Fruit fly (Drosophila melanogaster) whole organism, embryonic: ENCODE results near the gene Hr78.

Experiments
- CG10321 ChIP-seq: fragments of 200-800 bp; sonication (Bioruptor generic); IDR thresholded peaks from 2 replicates; pipeline ENCODE4 v1.3.6; 2022; ENCODE audit warnings: missing biosample characterization, missing genetic modification characterization
- CG10431 ChIP-seq: fragments of 200-800 bp; sonication (Bioruptor generic); optimal IDR thresholded peaks from 3 replicates; lab custom pipeline; 2018; ENCODE audit warnings: missing biosample characterization, mild to moderate bottlenecking, missing genetic modification characterization
- CG10959 ChIP-seq: fragments of 200-800 bp; sonication (Bioruptor generic); IDR thresholded peaks from 2 replicates; pipeline ENCODE4 v1.3.6; 2022; ENCODE audit warnings: missing biosample characterization, missing genetic modification characterization
- CG11695 ChIP-seq: fragments of 200-800 bp; sonication (Bioruptor generic); IDR thresholded peaks from 3 replicates; pipeline ENCODE4 v1.3.6; 2022; ENCODE audit warnings: missing biosample characterization, missing genetic modification characterization
- CG12104 ChIP-seq: fragments of 200-800 bp; sonication (Bioruptor generic); optimal IDR thresholded peaks from 3 replicates; lab custom pipeline; 2016; ENCODE audit warnings: missing biosample characterization, missing genetic modification characterization
- CG1529 ChIP-seq: fragments of 200-800 bp; sonication (Bioruptor generic); optimal IDR thresholded peaks from 3 replicates; lab custom pipeline; 2018; ENCODE audit warnings: missing biosample characterization, missing genetic modification characterization
- CG15696 ChIP-seq: fragments of 200-800 bp; sonication (Bioruptor generic); optimal IDR thresholded peaks from 2 replicates; lab custom pipeline; 2019; ENCODE audit warnings: missing biosample characterization, mild to moderate bottlenecking, missing genetic modification characterization, moderate library complexity
- CG17612 ChIP-seq: fragments of 200-800 bp; sonication (Bioruptor generic); IDR thresholded peaks from 2 replicates; pipeline ENCODE4 v1.3.6; 2022; ENCODE audit warnings: missing biosample characterization, missing genetic modification characterization
- CG17802 ChIP-seq: fragments of 200-800 bp; sonication (Bioruptor generic); optimal IDR thresholded peaks from 2 replicates; lab custom pipeline; 2018; ENCODE audit warnings: missing biosample characterization, mild to moderate bottlenecking, missing genetic modification characterization, moderate library complexity
- CG1792 ChIP-seq: fragments of 200-800 bp; sonication (Bioruptor generic); optimal IDR thresholded peaks from 2 replicates; lab custom pipeline; 2016; ENCODE audit warnings: missing biosample characterization, missing genetic modification characterization
- CG2202 ChIP-seq: fragments of 200-800 bp; sonication (Bioruptor generic); optimal IDR thresholded peaks from 2 replicates; lab custom pipeline; 2018; ENCODE audit warnings: missing biosample characterization, mild to moderate bottlenecking, missing genetic modification characterization
- CG2678 ChIP-seq: fragments of 200-800 bp; sonication (Bioruptor generic); optimal IDR thresholded peaks from 3 replicates; lab custom pipeline; 2019; ENCODE audit warnings: missing biosample characterization, mild to moderate bottlenecking, missing genetic modification characterization, moderate library complexity
- CG30403 ChIP-seq: fragments of 200-800 bp; sonication (Bioruptor generic); optimal IDR thresholded peaks from 3 replicates; lab custom pipeline; 2016; ENCODE audit warnings: missing biosample characterization, missing genetic modification characterization
- CG31224 ChIP-seq: fragments of 200-800 bp; sonication (Bioruptor generic); IDR thresholded peaks from 2 replicates; pipeline ENCODE4 v1.3.6; 2022; ENCODE audit warnings: missing biosample characterization, missing genetic modification characterization
- CG32767 ChIP-seq: fragments of 200-800 bp; sonication (Bioruptor generic); IDR thresholded peaks from 2 replicates; pipeline ENCODE4 v1.3.6; 2022; ENCODE audit warnings: missing biosample characterization, missing genetic modification characterization
- CG3847 ChIP-seq: fragments of 200-800 bp; sonication (Bioruptor generic); IDR thresholded peaks from 2 replicates; pipeline ENCODE4 v1.3.6; 2022; ENCODE audit warnings: missing biosample characterization, missing genetic modification characterization
- CG4730 ChIP-seq: fragments of 200-800 bp; sonication (Bioruptor generic); IDR thresholded peaks from 2 replicates; pipeline ENCODE4 v1.3.6; 2022; ENCODE audit warnings: missing biosample characterization, missing genetic modification characterization
- CG6791 ChIP-seq: fragments of 200-800 bp; sonication (Bioruptor generic); IDR thresholded peaks from 3 replicates; pipeline ENCODE4 v1.3.6; 2022; ENCODE audit warnings: missing biosample characterization, missing genetic modification characterization; ENCODE audit not compliant: partially characterized antibody
- CG6854 ChIP-seq: fragments of 200-800 bp; sonication (Bioruptor generic); optimal IDR thresholded peaks from 3 replicates; lab custom pipeline; 2017; ENCODE audit warnings: missing biosample characterization, mild to moderate bottlenecking, missing genetic modification characterization
- CG7786 ChIP-seq: fragments of 200-800 bp; sonication (Bioruptor generic); optimal IDR thresholded peaks from 2 replicates; lab custom pipeline; 2016; ENCODE audit warnings: missing biosample characterization, missing genetic modification characterization
- CG8388 ChIP-seq: fragments of 200-800 bp; sonication (Bioruptor generic); optimal IDR thresholded peaks from 2 replicates; lab custom pipeline; 2019; ENCODE audit warnings: missing biosample characterization, mild to moderate bottlenecking, missing genetic modification characterization, moderate library complexity
- CG8944 ChIP-seq: fragments of 200-800 bp; sonication (Bioruptor generic); optimal IDR thresholded peaks from 3 replicates; lab custom pipeline; 2016; ENCODE audit warnings: missing biosample characterization, missing genetic modification characterization
- CTCF ChIP-seq: fragments of 200-800 bp; sonication (Bioruptor generic); optimal IDR thresholded peaks from 2 replicates; lab custom pipeline; 2017; ENCODE audit warnings: missing biosample characterization, mild to moderate bottlenecking, missing genetic modification characterization, moderate library complexity
- CoRest ChIP-seq: fragments of 200-800 bp; sonication (Bioruptor generic); optimal IDR thresholded peaks from 3 replicates; lab custom pipeline; 2018; ENCODE audit warnings: missing biosample characterization, mild to moderate bottlenecking, missing genetic modification characterization, moderate library complexity
- Dbx ChIP-seq: fragments of 200-800 bp; sonication (Bioruptor generic); IDR thresholded peaks from 3 replicates; pipeline ENCODE4 v1.3.6; 2022; ENCODE audit warnings: missing biosample characterization, missing genetic modification characterization
- Dfd ChIP-seq, 2 experiments: fragments of >200 bp; optimal IDR thresholded peaks; 2 replicates each; lab custom pipeline; 2017; ENCODE audit warnings: missing biosample characterization in 2 of 2, missing genetic modification characterization in 2 of 2
- HHEX ChIP-seq: fragments of 200-800 bp; sonication (Bioruptor generic); optimal IDR thresholded peaks from 3 replicates; lab custom pipeline; 2017; ENCODE audit warnings: missing biosample characterization, mild to moderate bottlenecking, missing genetic modification characterization, missing genetic modification reagents
- Kr ChIP-seq: fragments of 200-800 bp; sonication (Bioruptor generic); optimal IDR thresholded peaks from 2 replicates; lab custom pipeline; 2017; ENCODE audit warnings: missing biosample characterization, mild to moderate bottlenecking, missing genetic modification characterization
- Nf-YA ChIP-seq: fragments of 200-800 bp; sonication (Bioruptor generic); IDR thresholded peaks from 2 replicates; pipeline ENCODE4 v1.3.6; 2022; ENCODE audit warnings: missing biosample characterization, missing genetic modification characterization
- Sin3A ChIP-seq: fragments of >200 bp; optimal IDR thresholded peaks from 2 replicates; lab custom pipeline; 2018
- Taf1 ChIP-seq: fragments of 200-800 bp; sonication (Bioruptor generic); IDR thresholded peaks from 2 replicates; pipeline ENCODE4 v1.3.6; 2022; ENCODE audit warnings: missing biosample characterization, missing genetic modification characterization
- ac ChIP-seq: fragments of 200-800 bp; sonication (Bioruptor generic); optimal IDR thresholded peaks from 3 replicates; lab custom pipeline; 2017; ENCODE audit warnings: missing biosample characterization, mild to moderate bottlenecking, missing genetic modification characterization
- al ChIP-seq: fragments of 200-800 bp; sonication (Bioruptor generic); IDR thresholded peaks from 2 replicates; pipeline ENCODE4 v1.3.6; 2022; ENCODE audit warnings: missing biosample characterization, missing genetic modification characterization
- aop ChIP-seq: fragments of 200-800 bp; sonication (Bioruptor generic); IDR thresholded peaks from 2 replicates; pipeline ENCODE4 v1.3.6; 2022; ENCODE audit warnings: missing biosample characterization, missing genetic modification characterization
- bbx ChIP-seq: fragments of 200-800 bp; sonication (Bioruptor generic); IDR thresholded peaks from 2 replicates; pipeline ENCODE4 v1.3.6; 2022; ENCODE audit warnings: missing biosample characterization, missing genetic modification characterization; ENCODE audit not compliant: partially characterized antibody
- crc ChIP-seq: fragments of 200-800 bp; sonication (Bioruptor generic); optimal IDR thresholded peaks from 2 replicates; lab custom pipeline; 2016; ENCODE audit warnings: missing biosample characterization, missing genetic modification characterization
- croc ChIP-seq: fragments of 200-800 bp; sonication (Bioruptor generic); conservative IDR thresholded peaks from 3 replicates; pipeline ENCODE4 v1.3.6; 2022; ENCODE audit warnings: missing biosample characterization, missing genetic modification characterization
- ems ChIP-seq: fragments of 200-800 bp; sonication (Bioruptor generic); optimal IDR thresholded peaks from 3 replicates; lab custom pipeline; 2016; ENCODE audit warnings: missing biosample characterization, missing genetic modification characterization
- fu2 ChIP-seq: fragments of 200-800 bp; sonication (Bioruptor generic); optimal IDR thresholded peaks from 2 replicates; lab custom pipeline; 2016; ENCODE audit warnings: missing biosample characterization, missing genetic modification characterization
- gt ChIP-seq: fragments of 200-800 bp; sonication (Bioruptor generic); IDR thresholded peaks from 2 replicates; pipeline ENCODE4 v1.3.6; 2022; ENCODE audit warnings: missing biosample characterization, missing genetic modification characterization
- kah ChIP-seq: fragments of 200-800 bp; sonication (Bioruptor generic); optimal IDR thresholded peaks from 2 replicates; lab custom pipeline; 2018; ENCODE audit warnings: missing biosample characterization, mild to moderate bottlenecking, missing genetic modification characterization
- mirr ChIP-seq: fragments of 200-800 bp; sonication (Bioruptor generic); optimal IDR thresholded peaks from 3 replicates; lab custom pipeline; 2018; ENCODE audit warnings: missing biosample characterization, mild to moderate bottlenecking, missing genetic modification characterization
- oc ChIP-seq: fragments of 200-800 bp; sonication (Bioruptor generic); optimal IDR thresholded peaks from 2 replicates; lab custom pipeline; 2018; ENCODE audit warnings: missing biosample characterization, mild to moderate bottlenecking, missing genetic modification characterization, moderate library complexity
- otp ChIP-seq: fragments of 200-800 bp; sonication (Bioruptor generic); IDR thresholded peaks from 3 replicates; pipeline ENCODE4, ENCODE4 v1.3.6; 2022; ENCODE audit warnings: missing biosample characterization, missing genetic modification characterization
- phol ChIP-seq: fragments of 200-800 bp; sonication (Bioruptor generic); optimal IDR thresholded peaks from 3 replicates; lab custom pipeline; 2018; ENCODE audit warnings: missing biosample characterization, mild to moderate bottlenecking, missing genetic modification characterization, moderate library complexity
- run ChIP-seq: fragments of 200-800 bp; sonication (Bioruptor generic); optimal IDR thresholded peaks from 3 replicates; lab custom pipeline; 2018; ENCODE audit warnings: missing biosample characterization, mild to moderate bottlenecking, missing genetic modification characterization
- ssp ChIP-seq: fragments of 200-800 bp; sonication (Bioruptor generic); IDR thresholded peaks from 2 replicates; pipeline ENCODE4 v1.3.6; 2022; ENCODE audit warnings: missing biosample characterization, missing genetic modification characterization
- trem ChIP-seq: fragments of 200-800 bp; optimal IDR thresholded peaks from 3 replicates; lab custom pipeline; 2019; ENCODE audit warnings: missing biosample characterization, mild to moderate bottlenecking, missing genetic modification characterization, moderate library complexity
- ttk ChIP-seq: fragments of 200-800 bp; sonication (Bioruptor generic); IDR thresholded peaks from 2 replicates; pipeline ENCODE4 v2.1.2; 2022; ENCODE audit warnings: missing biosample characterization, missing genetic modification characterization
- twi ChIP-seq: fragments of 200-800 bp; optimal IDR thresholded peaks from 2 replicates; lab custom pipeline; 2019; ENCODE audit warnings: missing biosample characterization, mild to moderate bottlenecking, missing genetic modification characterization, moderate library complexity
- zen ChIP-seq: fragments of 200-800 bp; sonication (Bioruptor generic); optimal IDR thresholded peaks from 3 replicates; lab custom pipeline; 2018; ENCODE audit warnings: missing biosample characterization, mild to moderate bottlenecking, missing genetic modification characterization, moderate library complexity
- zfh2 ChIP-seq: fragments of 200-800 bp; sonication (Bioruptor generic); optimal IDR thresholded peaks from 2 replicates; lab custom pipeline; 2016; ENCODE audit warnings: missing biosample characterization, missing genetic modification characterization

The Hr78 gene

DNA sequence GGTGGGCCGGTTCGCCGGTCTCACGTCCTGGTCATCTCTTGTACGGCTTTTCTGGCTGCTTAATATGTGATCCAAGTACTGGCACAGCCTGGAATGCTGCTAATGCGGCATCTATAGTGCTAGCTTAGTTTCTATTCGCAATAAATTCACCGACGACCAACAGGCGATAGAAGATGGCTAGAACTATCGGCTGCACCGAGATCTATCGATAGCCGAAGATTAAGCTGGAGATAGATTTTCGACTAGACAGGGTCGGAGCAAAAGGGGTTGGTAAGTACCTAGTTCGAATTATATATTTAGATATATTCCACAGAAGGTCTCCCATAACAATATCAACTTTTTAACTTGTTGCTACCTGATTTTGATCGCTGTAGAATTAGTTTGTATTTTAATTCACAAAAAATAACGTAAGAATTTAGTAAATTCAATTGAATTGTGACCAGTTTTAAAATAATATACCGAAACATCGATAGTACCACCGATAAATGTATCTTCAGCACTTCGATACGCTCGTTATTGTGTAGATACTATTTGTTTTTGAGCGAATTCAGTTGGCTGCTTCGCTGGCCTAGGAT, 10.1 kb upstream of the Hr78 start, which contains the start of the genes Glg1 and M6 (continued):
- TF ChIP-seq CG30403 (GFP tag; lab: Kevin White, UChicago) (peak; percentile 82), CG31224 (GFP tag; lab: Robert Waterston, UW) (0 out of 2 replicates have a peak, but pooled peaks have one; percentile 41), Nf-YA (no peak), trem (tag; lab: Kevin White, UChicago) (peak; percentile 76), twi (tag; lab: Kevin White, UChicago) (peak; percentile 40), kah (GFP tag; lab: Kevin White, UChicago) (no peak), oc (peak; percentile 82), Taf1 (GFP tag; lab: Robert Waterston, UW) (0 out of 2 replicates have a peak, but pooled peaks have one; percentile 28), CG12104 (GFP tag; lab: Kevin White, UChicago) (no peak), CoRest (tag; lab: Kevin White, UChicago) (peak; percentile 83), ssp (GFP tag; lab: Robert Waterston, UW) (peak; percentile 44; the same call in 1 of the 2 replicates), run (tag; lab: Kevin White, UChicago) (no peak), CG10959 (GFP tag; lab: Robert Waterston, UW) (no peak), CG1792 (GFP tag; lab: Kevin White, UChicago) (peak; percentile 27), Dfd (GFP tag; optimal IDR thresholded peaks at IDR 0.05; lab: Kevin White, UChicago) (no peak), CG8388 (GFP tag; lab: Kevin White, UChicago) (peak; percentile 40), CG10431 (GFP tag; lab: Kevin White, UChicago) (no peak), CG6854 (no peak), otp (no peak), ttk (no peak), CG7786 (GFP tag; lab: Kevin White, UChicago) (peak; percentile 72), CG11695 (GFP tag; lab: Robert Waterston, UW) (peak; percentile 54; the same call in 2 of the 3 replicates), bbx (GFP tag; lab: Robert Waterston, UW) (peak; percentile 93), CG17612 (GFP tag; lab: Robert Waterston, UW) (no peak), Dbx (peak; percentile 74), crc (GFP tag; lab: Kevin White, UChicago) (no peak), CG1529 (GFP tag; lab: Kevin White, UChicago) (no peak), fu2 (GFP tag; lab: Kevin White, UChicago) (peak; percentile 51), gt (GFP tag; lab: Robert Waterston, UW) (no peak), al (GFP tag; lab: Robert Waterston, UW) (peak; percentile 46; the same call in 1 of the 2 replicates), ac (GFP tag; lab: Kevin White, UChicago) (no peak), CG2202 (tag; lab: Kevin White, UChicago) (peak; percentile 62), croc (GFP tag; lab: Robert Waterston, UW) (0 out of 3 replicates have a peak, but pooled peaks have one; percentile 16), HHEX (GFP tag; lab: Kevin White, UChicago) (peak; percentile 47), aop (0 out of 2 replicates have a peak, but pooled peaks have one; percentile 17), CTCF (GFP tag; lab: Kevin White, UChicago) (peak; percentile 63), phol (tag; lab: Kevin White, UChicago) (peak; percentile 95), CG6791 (GFP tag; lab: Robert Waterston, UW) (peak; percentile 92), zfh2 (GFP tag; lab: Kevin White, UChicago) (peak; percentile 76), CG3847 (GFP tag; lab: Robert Waterston, UW) (peak; percentile 73), zen (tag; lab: Kevin White, UChicago) (peak; percentile 72), CG10321 (GFP tag; lab: Robert Waterston, UW) (no peak), CG2678 (tag; lab: Kevin White, UChicago) (peak; percentile 77), mirr (GFP tag; lab: Kevin White, UChicago) (no peak), Sin3A (lab: Kevin White, UChicago) (peak; percentile 79), CG17802 (peak; percentile 18), CG32767 (peak; percentile 76; the same call in 1 of the 2 replicates), Kr (GFP tag; lab: Kevin White, UChicago) (no peak), CG4730 (GFP tag; lab: Robert Waterston, UW) (no peak), CG8944 (GFP tag; lab: Kevin White, UChicago) (peak; percentile 58), ems (GFP tag; lab: Kevin White, UChicago) (peak; percentile 59), CG15696 (tag; lab: Kevin White, UChicago) (peak; percentile 66)
